Fruit fly (Drosophila melanogaster) whole organism, prepupa: ENCODE data around the gene CG31797.

Experiments used
- Blimp-1 ChIP-seq: fragments of 200-800 bp; sonication (Bioruptor generic); optimal IDR thresholded peaks from 3 replicates; lab custom pipeline; 2017; ENCODE audit warnings: missing biosample characterization, missing genetic modification characterization, mild to moderate bottlenecking, moderate library complexity, missing genetic modification reagents
- CG10631 ChIP-seq: fragments of 200-800 bp; sonication (Bioruptor generic); optimal IDR thresholded peaks from 2 replicates; lab custom pipeline; 2016; ENCODE audit warnings: missing biosample characterization, missing genetic modification characterization
- CG10669 ChIP-seq: fragments of 200-800 bp; sonication (Bioruptor generic); optimal IDR thresholded peaks from 3 replicates; lab custom pipeline; 2018; ENCODE audit warnings: missing biosample characterization, mild to moderate bottlenecking, missing genetic modification characterization, moderate library complexity
- CG11294 ChIP-seq: fragments of 200-800 bp; sonication (Bioruptor generic); IDR thresholded peaks from 2 replicates; pipeline ENCODE4 v1.3.6; 2022; ENCODE audit warnings: missing biosample characterization, missing genetic modification characterization
- CG11762 ChIP-seq: fragments of 200-800 bp; sonication (Bioruptor generic); optimal IDR thresholded peaks from 3 replicates; lab custom pipeline; 2016; ENCODE audit warnings: missing biosample characterization, missing genetic modification characterization; ENCODE audit not compliant: insufficient read depth
- CG11902 ChIP-seq: fragments of 200-800 bp; sonication (Bioruptor generic); optimal IDR thresholded peaks from 3 replicates; lab custom pipeline; 2016; ENCODE audit warnings: missing biosample characterization, missing genetic modification characterization
- CG15336 ChIP-seq: fragments of 200-800 bp; sonication (Bioruptor generic); IDR thresholded peaks from 2 replicates; pipeline ENCODE4 v1.3.6; 2022; ENCODE audit warnings: missing biosample characterization, missing genetic modification characterization
- CG1621 ChIP-seq: fragments of 200-800 bp; sonication (Bioruptor generic); optimal IDR thresholded peaks from 3 replicates; lab custom pipeline; 2018; ENCODE audit warnings: missing biosample characterization, mild to moderate bottlenecking, missing genetic modification characterization
- CG16779 ChIP-seq: fragments of 200-800 bp; sonication (Bioruptor generic); optimal IDR thresholded peaks from 3 replicates; lab custom pipeline; 2017; ENCODE audit warnings: missing biosample characterization, mild to moderate bottlenecking, missing genetic modification characterization
- CG3032 ChIP-seq: fragments of 200-800 bp; optimal IDR thresholded peaks from 2 replicates; lab custom pipeline; 2019; ENCODE audit warnings: missing biosample characterization, mild to moderate bottlenecking, missing genetic modification characterization, moderate library complexity
- CG31627 ChIP-seq: fragments of 200-800 bp; sonication (Bioruptor generic); optimal IDR thresholded peaks from 3 replicates; lab custom pipeline; 2016; ENCODE audit warnings: missing biosample characterization, missing genetic modification characterization
- CG32006 ChIP-seq: fragments of 200-800 bp; sonication (Bioruptor generic); optimal IDR thresholded peaks from 3 replicates; lab custom pipeline; 2017; ENCODE audit warnings: missing biosample characterization, mild to moderate bottlenecking, missing genetic modification characterization
- CG34406 ChIP-seq: fragments of 200-800 bp; sonication (Bioruptor generic); optimal IDR thresholded peaks from 3 replicates; lab custom pipeline; 2016; ENCODE audit warnings: missing biosample characterization, missing genetic modification characterization
- CG3919 ChIP-seq: fragments of 200-800 bp; sonication (Bioruptor generic); optimal IDR thresholded peaks from 3 replicates; lab custom pipeline; 2016; ENCODE audit warnings: missing biosample characterization, missing genetic modification characterization
- CG4318 ChIP-seq: fragments of 200-800 bp; sonication (Bioruptor generic); optimal IDR thresholded peaks from 3 replicates; lab custom pipeline; 2017; ENCODE audit warnings: missing biosample characterization, mild to moderate bottlenecking, missing genetic modification characterization
- CG6163 ChIP-seq: fragments of 200-800 bp; sonication (Bioruptor generic); IDR thresholded peaks from 3 replicates; pipeline ENCODE4 v1.3.6; 2022; ENCODE audit warnings: missing biosample characterization, missing genetic modification characterization
- CG6276 ChIP-seq: fragments of 200-800 bp; sonication (Bioruptor generic); optimal IDR thresholded peaks from 2 replicates; lab custom pipeline; 2017; ENCODE audit warnings: missing biosample characterization, mild to moderate bottlenecking, missing genetic modification characterization
- CG6792 ChIP-seq: fragments of 200-800 bp; sonication (Bioruptor generic); optimal IDR thresholded peaks from 3 replicates; lab custom pipeline; 2016; ENCODE audit warnings: missing biosample characterization, missing genetic modification characterization
- CG6854 ChIP-seq: fragments of 200-800 bp; sonication (Bioruptor generic); optimal IDR thresholded peaks from 2 replicates; lab custom pipeline; 2017; ENCODE audit warnings: missing biosample characterization, mild to moderate bottlenecking, missing genetic modification characterization
- CG7368 ChIP-seq: fragments of 200-800 bp; sonication (Bioruptor generic); optimal IDR thresholded peaks from 3 replicates; lab custom pipeline; 2016; ENCODE audit warnings: missing biosample characterization, missing genetic modification characterization
- CG8119 ChIP-seq: fragments of 200-800 bp; sonication (Bioruptor generic); IDR thresholded peaks from 3 replicates; pipeline ENCODE4 v1.3.6; 2022; ENCODE audit warnings: missing biosample characterization, missing genetic modification characterization
- CG8319 ChIP-seq: fragments of 200-800 bp; sonication (Bioruptor generic); optimal IDR thresholded peaks from 3 replicates; lab custom pipeline; 2016; ENCODE audit warnings: missing biosample characterization, missing genetic modification characterization
- CG8632 ChIP-seq: fragments of 200-800 bp; sonication (Bioruptor generic); optimal IDR thresholded peaks from 3 replicates; lab custom pipeline; 2016; ENCODE audit warnings: missing biosample characterization, missing genetic modification characterization
- CG9139 ChIP-seq: fragments of 200-800 bp; sonication (Bioruptor generic); optimal IDR thresholded peaks from 3 replicates; lab custom pipeline; 2017; ENCODE audit warnings: missing biosample characterization, mild to moderate bottlenecking, missing genetic modification characterization
- Eip75B ChIP-seq: fragments of 200-800 bp; sonication (Bioruptor generic); optimal IDR thresholded peaks from 3 replicates; lab custom pipeline; 2016; ENCODE audit warnings: missing biosample characterization, missing genetic modification characterization
- Eip78C ChIP-seq: fragments of 200-800 bp; sonication (Bioruptor generic); peaks from one replicate; lab custom pipeline; 2016; ENCODE audit warnings: missing biosample characterization, missing genetic modification characterization
- Eip93F ChIP-seq: fragments of 200-800 bp; sonication (Bioruptor generic); optimal IDR thresholded peaks from 2 replicates; lab custom pipeline; 2016; ENCODE audit warnings: missing biosample characterization, mild to moderate bottlenecking, missing genetic modification characterization
- Ets21C ChIP-seq: fragments of 200-800 bp; sonication (Bioruptor generic); optimal IDR thresholded peaks from 3 replicates; lab custom pipeline; 2016; ENCODE audit warnings: missing biosample characterization, missing genetic modification characterization
- Ets96B ChIP-seq: fragments of 200-800 bp; optimal IDR thresholded peaks from 2 replicates; lab custom pipeline; 2019; ENCODE audit warnings: missing biosample characterization, mild to moderate bottlenecking, missing genetic modification characterization, moderate library complexity
- Gug ChIP-seq: fragments of 200-800 bp; sonication (Bioruptor generic); IDR thresholded peaks from 2 replicates; pipeline ENCODE4 v1.3.6; 2022; ENCODE audit warnings: missing biosample characterization, missing genetic modification characterization
- Hr39 ChIP-seq: fragments of 200-800 bp; sonication (Bioruptor generic); optimal IDR thresholded peaks from 2 replicates; lab custom pipeline; 2016; ENCODE audit warnings: missing biosample characterization, missing genetic modification characterization
- Hr4 ChIP-seq: fragments of 200-800 bp; sonication (Bioruptor generic); optimal IDR thresholded peaks from 3 replicates; lab custom pipeline; 2016; ENCODE audit warnings: missing biosample characterization, missing genetic modification characterization
- Lpt ChIP-seq: fragments of 200-800 bp; sonication (Bioruptor generic); optimal IDR thresholded peaks from 3 replicates; lab custom pipeline; 2016; ENCODE audit warnings: missing biosample characterization, missing genetic modification characterization
- Met ChIP-seq: fragments of 200-800 bp; sonication (Bioruptor generic); optimal IDR thresholded peaks from 3 replicates; lab custom pipeline; 2016; ENCODE audit warnings: missing biosample characterization, missing genetic modification characterization
- OdsH ChIP-seq: fragments of 200-800 bp; sonication (Bioruptor generic); optimal IDR thresholded peaks from 3 replicates; lab custom pipeline; 2016; ENCODE audit warnings: missing biosample characterization, missing genetic modification characterization
- Smox ChIP-seq: fragments of 200-800 bp; sonication (Bioruptor generic); optimal IDR thresholded peaks from 3 replicates; lab custom pipeline; 2016; ENCODE audit warnings: missing biosample characterization, missing genetic modification characterization
- Sox15 ChIP-seq: fragments of 200-800 bp; sonication (Bioruptor generic); optimal IDR thresholded peaks from 3 replicates; lab custom pipeline; 2016; ENCODE audit warnings: missing biosample characterization, missing genetic modification characterization
- achi ChIP-seq: fragments of 200-800 bp; sonication (Bioruptor generic); optimal IDR thresholded peaks from 3 replicates; lab custom pipeline; 2016; ENCODE audit warnings: missing biosample characterization, missing genetic modification characterization
- cyc ChIP-seq: fragments of 200-800 bp; sonication (Bioruptor generic); optimal IDR thresholded peaks from 3 replicates; lab custom pipeline; 2016; ENCODE audit warnings: missing biosample characterization, missing genetic modification characterization
- dac ChIP-seq: fragments of 200-800 bp; sonication (Bioruptor generic); optimal IDR thresholded peaks from 2 replicates; lab custom pipeline; 2017; ENCODE audit warnings: missing biosample characterization, mild to moderate bottlenecking, missing genetic modification characterization
- dsx ChIP-seq: fragments of 200-800 bp; optimal IDR thresholded peaks from 3 replicates; lab custom pipeline; 2019; ENCODE audit warnings: missing biosample characterization, mild to moderate bottlenecking, missing genetic modification characterization, moderate library complexity; ENCODE audit not compliant: poor library complexity, severe bottlenecking
- eg ChIP-seq: fragments of 200-800 bp; sonication (Bioruptor generic); IDR thresholded peaks from 3 replicates; pipeline ENCODE4 v1.3.6; 2022; ENCODE audit warnings: missing biosample characterization, missing genetic modification characterization
- fd59A ChIP-seq: fragments of 200-800 bp; sonication (Bioruptor generic); optimal IDR thresholded peaks from 2 replicates; lab custom pipeline; 2017; ENCODE audit warnings: missing biosample characterization, mild to moderate bottlenecking, missing genetic modification characterization, missing genetic modification reagents
- fkh ChIP-seq: fragments of 200-800 bp; sonication (Bioruptor generic); optimal IDR thresholded peaks from 3 replicates; lab custom pipeline; 2017; ENCODE audit warnings: missing biosample characterization, mild to moderate bottlenecking, missing genetic modification characterization, moderate library complexity
- lz ChIP-seq: fragments of 200-800 bp; sonication (Bioruptor generic); optimal IDR thresholded peaks from 3 replicates; lab custom pipeline; 2016; ENCODE audit warnings: missing biosample characterization, missing genetic modification characterization
- net ChIP-seq: fragments of 200-800 bp; sonication (Bioruptor generic); optimal IDR thresholded peaks from 3 replicates; lab custom pipeline; 2016; ENCODE audit warnings: missing biosample characterization, missing genetic modification characterization
- pdm3 ChIP-seq: fragments of 200-800 bp; sonication (Bioruptor generic); optimal IDR thresholded peaks from 3 replicates; lab custom pipeline; 2016; ENCODE audit warnings: missing biosample characterization, missing genetic modification characterization
- salr ChIP-seq, 2 experiments: fragments of 200-800 bp; sonication (Bioruptor generic); optimal IDR thresholded peaks; 3 replicates each; lab custom pipeline; 2016 to 2018; ENCODE audit warnings: missing biosample characterization in 2 of 2, missing genetic modification characterization in 2 of 2, mild to moderate bottlenecking in 1 of 2
- spab ChIP-seq: fragments of 200-800 bp; sonication (Bioruptor generic); optimal IDR thresholded peaks from 2 replicates; lab custom pipeline; 2017; ENCODE audit warnings: missing biosample characterization, mild to moderate bottlenecking, missing genetic modification characterization, missing genetic modification reagents
- svp ChIP-seq: fragments of 200-800 bp; sonication (Bioruptor generic); peaks from one replicate; lab custom pipeline; 2016; ENCODE audit warnings: missing biosample characterization, missing genetic modification characterization
- topi ChIP-seq: fragments of 200-800 bp; sonication (Bioruptor generic); optimal IDR thresholded peaks from 3 replicates; lab custom pipeline; 2016; ENCODE audit warnings: missing biosample characterization, missing genetic modification characterization

CG31797 gene

DNA sequence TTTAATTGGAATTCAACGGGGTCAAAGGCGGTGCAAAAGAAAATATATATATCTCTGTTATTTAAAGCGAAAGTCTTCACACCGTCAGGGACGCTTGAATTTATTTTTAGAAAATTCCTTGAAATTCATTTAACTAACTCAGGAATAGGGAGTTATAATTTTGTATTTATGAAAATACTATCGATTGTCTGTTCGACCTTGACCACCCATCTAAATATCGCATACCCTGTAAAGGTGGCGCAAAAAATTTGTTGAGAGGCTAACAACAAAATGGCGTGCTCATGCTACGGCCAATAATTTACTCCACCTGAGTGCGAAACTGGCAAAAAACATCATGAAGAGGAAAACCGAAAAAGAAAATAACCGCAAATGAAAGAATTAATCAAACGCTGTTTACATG lies 31.5 kb downstream of the CG31797 start (continued):
- TF ChIP-seq Met (GFP tag; lab: Kevin White, UChicago) (peak; percentile 39), Hr4 (GFP tag; lab: Kevin White, UChicago) (no peak)

DNA sequence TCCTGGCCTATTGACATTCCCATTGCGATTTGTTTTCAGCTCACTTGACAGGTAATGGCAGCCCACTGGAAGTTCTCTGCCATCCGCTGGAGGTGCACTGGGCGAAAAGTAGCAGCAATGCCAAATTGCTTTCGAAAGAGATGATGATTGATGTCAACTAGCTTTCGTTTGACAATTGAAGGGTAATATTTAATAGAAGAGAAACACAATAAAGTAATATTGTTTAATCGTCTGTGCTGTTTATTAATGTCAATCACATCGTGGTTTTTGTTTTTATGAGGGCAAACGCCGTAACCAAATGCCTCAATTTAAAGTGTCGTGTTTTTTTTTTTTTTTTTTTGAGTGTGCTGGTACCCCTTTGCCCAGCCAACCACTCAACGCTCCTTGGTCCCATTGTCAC lies 33.0 kb downstream of the CG31797 start:
- TF ChIP-seq CG6163 (GFP tag; lab: Robert Waterston, UW) (peak; percentile 44; the same call in 1 of the 3 replicates), CG4318 (no peak), pdm3 (peak; percentile 40), CG8632 (GFP tag; lab: Kevin White, UChicago) (no peak), dsx (GFP tag; lab: Kevin White, UChicago) (no peak), svp (GFP tag; lab: Kevin White, UChicago) (peak; percentile 84), net (GFP tag; lab: Kevin White, UChicago) (no peak), fkh (GFP tag; lab: Kevin White, UChicago) (no peak), CG11902 (no peak), spab (GFP tag; lab: Kevin White, UChicago) (peak; percentile 5), CG8319 (GFP tag; lab: Kevin White, UChicago) (no peak), CG10631 (GFP tag; lab: Kevin White, UChicago) (peak; percentile 2), Eip75B (no peak), CG34406 (GFP tag; lab: Kevin White, UChicago) (no peak), fd59A (GFP tag; lab: Kevin White, UChicago) (no peak), Smox (peak; percentile 31), lz (GFP tag; lab: Kevin White, UChicago) (peak; percentile 31), CG11762 (GFP tag; lab: Kevin White, UChicago) (no peak), Gug (GFP tag; lab: Robert Waterston, UW) (no peak), CG9139 (GFP tag; lab: Kevin White, UChicago) (no peak), salr (GFP tag; optimal IDR thresholded peaks at IDR 0.05; lab: Kevin White, UChicago) (no peak), Blimp-1 (no peak), CG3919 (GFP tag; lab: Kevin White, UChicago) (peak; percentile 27), Hr39 (GFP tag; lab: Kevin White, UChicago) (peak; percentile 24), CG16779 (tag; lab: Kevin White, UChicago) (no peak), Eip78C (GFP tag; lab: Kevin White, UChicago) (peak; percentile 73), CG31627 (GFP tag; lab: Kevin White, UChicago) (peak; percentile 43), achi (GFP tag; lab: Kevin White, UChicago) (no peak), CG15336 (GFP tag; lab: Robert Waterston, UW) (peak; percentile 39), CG32006 (GFP tag; lab: Kevin White, UChicago) (peak; percentile 31), Lpt (no peak), CG8119 (GFP tag; lab: Robert Waterston, UW) (no peak), CG7368 (GFP tag; lab: Kevin White, UChicago) (no peak), Sox15 (GFP tag; lab: Kevin White, UChicago) (no peak), CG1621 (tag; lab: Kevin White, UChicago) (no peak), CG3032 (tag; lab: Kevin White, UChicago) (peak; percentile 17), dac (GFP tag; lab: Kevin White, UChicago) (no peak), CG6854 (GFP tag; lab: Kevin White, UChicago) (no peak), cyc (GFP tag; lab: Kevin White, UChicago) (peak; percentile 6), Met (GFP tag; lab: Kevin White, UChicago) (peak; percentile 42), Ets96B (tag; lab: Kevin White, UChicago) (peak; percentile 13), OdsH (GFP tag; lab: Kevin White, UChicago) (peak; percentile 11), CG6276 (GFP tag; lab: Kevin White, UChicago) (no peak), CG6792 (GFP tag; lab: Kevin White, UChicago) (peak; percentile 7), CG10669 (GFP tag; lab: Kevin White, UChicago) (peak; percentile 16), Eip93F (GFP tag; lab: Kevin White, UChicago) (no peak), Ets21C (GFP tag; lab: Kevin White, UChicago) (no peak), eg (no peak), topi (GFP tag; lab: Kevin White, UChicago) (peak; percentile 23), CG11294 (GFP tag; lab: Robert Waterston, UW) (no peak)
